Fruit fly (Drosophila melanogaster): ENCODE measurements around the gene CG12237.
A peak's percentile ranks its signal among the peaks of the same experiment; 100 is the strongest.

CG12237 gene

DNA sequence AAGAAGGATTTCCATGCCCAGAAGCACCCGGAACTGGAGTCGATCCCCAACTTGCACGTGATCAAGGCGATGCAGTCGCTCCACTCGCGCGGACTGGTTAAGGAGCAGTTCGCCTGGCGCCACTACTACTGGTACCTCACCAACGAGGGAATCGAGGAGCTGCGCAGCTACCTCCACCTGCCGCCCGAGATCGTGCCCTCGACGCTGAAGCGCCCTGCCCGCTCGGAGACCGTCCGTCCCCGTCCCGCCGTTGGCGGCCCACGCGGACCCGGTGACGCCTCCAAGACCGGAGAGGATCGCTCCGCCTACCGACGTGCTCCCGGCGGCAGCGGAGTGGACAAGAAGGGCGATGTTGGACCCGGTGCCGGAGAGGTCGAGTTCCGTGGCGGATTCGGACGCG lies 44.2 kb downstream of the CG12237 start:
- TF ChIP-seq cic (GFP tag; optimal IDR thresholded peaks at IDR 0.05) (no peak), CG14711 (tag; optimal IDR thresholded peaks at IDR 0.05) (no peak)

dm6 chrX:19597684-19598363 lies 44.8 kb downstream of the CG12237 start, which contains the start of gene RpS10b:
Gene RpS10b, plus strand, starts transcription at chrX:19598031.
- TF ChIP-seq Crg-1 (GFP tag; optimal IDR thresholded peaks at IDR 0.05) (peak; percentile 98), kay (GFP tag; ENCODE audit: borderline replicate concordance) (peak; percentile 58), cic (GFP tag; optimal IDR thresholded peaks at IDR 0.05) (peak; percentile 34), ovo (GFP tag; optimal IDR thresholded peaks at IDR 0.05) (peak; percentile 97), Mnt (GFP tag; optimal IDR thresholded peaks at IDR 0.05) (peak; percentile 96), CG14711 (tag; optimal IDR thresholded peaks at IDR 0.05) (peak; percentile 70), cnc (optimal IDR thresholded peaks at IDR 0.05) (no peak), pad (GFP tag; optimal IDR thresholded peaks at IDR 0.05) (peak; percentile 86), tj (GFP tag; optimal IDR thresholded peaks at IDR 0.05) (peak; percentile 88), Hr96 (GFP tag; optimal IDR thresholded peaks at IDR 0.05) (peak; percentile 95), CG1620 (GFP tag; optimal IDR thresholded peaks at IDR 0.05) (peak; percentile 98), Clk (GFP tag; optimal IDR thresholded peaks at IDR 0.05) (peak; percentile 34), CG12768 (GFP tag; optimal IDR thresholded peaks at IDR 0.05) (peak; percentile 79), CG33017 (tag; optimal IDR thresholded peaks at IDR 0.05) (peak; percentile 78), CG11617 (GFP tag; optimal IDR thresholded peaks at IDR 0.05) (peak; percentile 98), CG7045 (GFP tag; optimal IDR thresholded peaks at IDR 0.05) (peak; percentile 82), bab1 (GFP tag; optimal IDR thresholded peaks at IDR 0.05) (peak; percentile 96), toe (GFP tag; optimal IDR thresholded peaks at IDR 0.05) (peak; percentile 77), CG7101 (tag; optimal IDR thresholded peaks at IDR 0.05) (peak; percentile 95), CG5204 (GFP tag; optimal IDR thresholded peaks at IDR 0.05) (peak; percentile 85)

- TF ChIP-seq Crg-1 (GFP tag; optimal IDR thresholded peaks at IDR 0.05) = no peak
- no peak for TF ChIP-seq cic (GFP tag; optimal IDR thresholded peaks at IDR 0.05)
- no peak for TF ChIP-seq CG12768 (GFP tag; optimal IDR thresholded peaks at IDR 0.05)
- TF ChIP-seq tj (GFP tag; optimal IDR thresholded peaks at IDR 0.05) = no peak
- TF ChIP-seq CG14711 (tag; optimal IDR thresholded peaks at IDR 0.05) = no peak
- TF ChIP-seq pad (GFP tag; optimal IDR thresholded peaks at IDR 0.05) = no peak
- no peak for TF ChIP-seq cnc (optimal IDR thresholded peaks at IDR 0.05)
- no peak for TF ChIP-seq CG7101 (tag; optimal IDR thresholded peaks at IDR 0.05)
- no peak for TF ChIP-seq bab1 (GFP tag; optimal IDR thresholded peaks at IDR 0.05)
- TF ChIP-seq CG5204 (GFP tag; optimal IDR thresholded peaks at IDR 0.05) = no peak
- no peak for TF ChIP-seq CG33017 (tag; optimal IDR thresholded peaks at IDR 0.05)
- no peak for TF ChIP-seq Hr96 (GFP tag; optimal IDR thresholded peaks at IDR 0.05)
- no peak for TF ChIP-seq ovo (GFP tag; optimal IDR thresholded peaks at IDR 0.05)
- no peak for TF ChIP-seq Clk (GFP tag; optimal IDR thresholded peaks at IDR 0.05)
- TF ChIP-seq CG7045 (GFP tag; optimal IDR thresholded peaks at IDR 0.05) = no peak
- no peak for TF ChIP-seq kay (GFP tag; ENCODE audit: borderline replicate concordance)
- TF ChIP-seq CG1620 (GFP tag; optimal IDR thresholded peaks at IDR 0.05) = no peak
- no peak for TF ChIP-seq Mnt (GFP tag; optimal IDR thresholded peaks at IDR 0.05)
These were observed 46.8 kb downstream of the CG12237 start for dm6 chrX:19595862-19596261.

dm6 chrX:19592309-19592708 lies 50.4 kb downstream of the CG12237 start, which contains the start of gene CG14205:
Gene CG14205, plus strand, starts transcription at chrX:19592609.
- TF ChIP-seq CG12768 (GFP tag; optimal IDR thresholded peaks at IDR 0.05) (no peak), cic (GFP tag; optimal IDR thresholded peaks at IDR 0.05) (no peak), ovo (GFP tag; optimal IDR thresholded peaks at IDR 0.05) (no peak), CG7101 (tag; optimal IDR thresholded peaks at IDR 0.05) (no peak), Crg-1 (GFP tag; optimal IDR thresholded peaks at IDR 0.05) (no peak), Clk (GFP tag; optimal IDR thresholded peaks at IDR 0.05) (no peak)
